Worm (Caenorhabditis elegans) whole organism, L1 larva: ENCODE results near the gene ZK512.2.
A peak's percentile ranks its signal among the peaks of the same experiment; 100 is the strongest.

ENCODE experiments used
- C04F5.9 ChIP-seq: sonication (generic microtip); optimal IDR thresholded peaks from 2 replicates; lab custom pipeline; 2016; ENCODE audit warnings: missing genetic modification characterization, missing compliant biosample characterization
- C16A3.4 ChIP-seq: fragments of 150-350 bp; optimal IDR thresholded peaks from 2 replicates; lab custom pipeline; 2014; ENCODE audit warnings: missing biosample characterization, missing genetic modification characterization
- C34B4.2 ChIP-seq: sonication (generic microtip); optimal IDR thresholded peaks from 2 replicates; lab custom pipeline; 2017; ENCODE audit warnings: mild to moderate bottlenecking, missing genetic modification characterization, missing compliant biosample characterization
- Y116A8C.19 ChIP-seq: sonication (generic microtip); optimal IDR thresholded peaks from 2 replicates; lab custom pipeline; 2016; ENCODE audit warnings: missing compliant biosample characterization, missing genetic modification characterization, borderline replicate concordance
- alr-1 ChIP-seq: fragments of 200-800 bp; sonication (Bioruptor generic); optimal IDR thresholded peaks from 2 replicates; lab custom pipeline; 2018; ENCODE audit warnings: borderline replicate concordance, mild to moderate bottlenecking, missing genetic modification characterization, missing compliant biosample characterization
- aly-2 ChIP-seq: fragments of 150-350 bp; optimal IDR thresholded peaks from 2 replicates; lab custom pipeline; 2014; ENCODE audit warnings: missing biosample characterization, missing genetic modification characterization
- ceh-8 ChIP-seq: fragments of 200-800 bp; sonication (Bioruptor generic); optimal IDR thresholded peaks from 2 replicates; lab custom pipeline; 2018; ENCODE audit warnings: mild to moderate bottlenecking, missing genetic modification characterization, moderate library complexity, missing compliant biosample characterization
- ceh-82 ChIP-seq, 3 experiments: fragments of 150-350 bp in 1 of 3; sonication (generic microtip) in 2 of 3; optimal IDR thresholded peaks; 2 replicates each; lab custom pipeline; 2014 to 2017; ENCODE audit warnings: missing biosample characterization in 3 of 3, missing genetic modification characterization in 3 of 3
- ceh-88 ChIP-seq: fragments of 200-800 bp; sonication (Bioruptor generic); IDR thresholded peaks from 2 replicates; pipeline ENCODE4 v1.3.6; 2022; ENCODE audit warnings: missing genetic modification characterization, missing compliant biosample characterization
- dpl-1 ChIP-seq, 3 experiments: fragments of 150-350 bp in 2 of 3; sonication (generic microtip) in 1 of 3; optimal IDR thresholded peaks; 2 replicates each; lab custom pipeline; 2014 to 2017; ENCODE audit warnings: missing biosample characterization in 3 of 3, missing genetic modification characterization in 3 of 3, missing genetic modification reagents in 3 of 3
- dsc-1 ChIP-seq: sonication (generic microtip); optimal IDR thresholded peaks from 2 replicates; lab custom pipeline; 2016; ENCODE audit warnings: mild to moderate bottlenecking, missing genetic modification characterization, missing compliant biosample characterization
- egl-13 ChIP-seq: sonication (generic microtip); optimal IDR thresholded peaks from 2 replicates; lab custom pipeline; 2016; ENCODE audit warnings: missing genotype, missing genetic modification reagents, missing genetic modification characterization, missing compliant biosample characterization
- elt-2 ChIP-seq: sonication (generic microtip); optimal IDR thresholded peaks from 2 replicates; lab custom pipeline; 2016; ENCODE audit warnings: missing genetic modification characterization, mild to moderate bottlenecking, inconsistent platforms, missing compliant biosample characterization, missing genetic modification reagents
- elt-3 ChIP-seq, 6 experiments: fragments of 150-350 bp in 1 of 6; sonication (generic microtip); optimal IDR thresholded peaks; 2 replicates each; lab custom pipeline; 2017 to 2018; ENCODE audit warnings: missing biosample characterization in 6 of 6, missing genetic modification characterization in 6 of 6, inconsistent platforms in 1 of 6
- ets-5 ChIP-seq: fragments of 200-800 bp; sonication (Bioruptor generic); IDR thresholded peaks from 2 replicates; pipeline ENCODE4 v1.3.6; 2022; ENCODE audit warnings: missing genetic modification characterization, missing compliant biosample characterization
- hlh-4 ChIP-seq: sonication (generic microtip); optimal IDR thresholded peaks from 2 replicates; lab custom pipeline; 2016; ENCODE audit warnings: mild to moderate bottlenecking, missing genetic modification characterization, missing compliant biosample characterization
- irx-1 ChIP-seq: sonication (generic microtip); optimal IDR thresholded peaks from 2 replicates; lab custom pipeline; 2016; ENCODE audit warnings: missing genetic modification characterization, missing compliant biosample characterization
- isw-1 ChIP-seq: fragments of 200-800 bp; sonication (Bioruptor generic); IDR thresholded peaks from 2 replicates; pipeline ENCODE4 v1.3.6; 2022; ENCODE audit warnings: missing genetic modification characterization, missing compliant biosample characterization
- jun-1 ChIP-seq: fragments of 150-350 bp; optimal IDR thresholded peaks from 2 replicates; lab custom pipeline; 2014; ENCODE audit warnings: missing biosample characterization, missing genetic modification reagents, missing genetic modification characterization
- lin-14 ChIP-seq: fragments of 200-800 bp; sonication (Bioruptor generic); optimal IDR thresholded peaks from 2 replicates; lab custom pipeline; 2018; ENCODE audit warnings: mild to moderate bottlenecking, missing genetic modification characterization, moderate library complexity, missing compliant biosample characterization
- lin-39 ChIP-seq: fragments of 150-350 bp; optimal IDR thresholded peaks from 2 replicates; lab custom pipeline; 2014; ENCODE audit warnings: missing biosample characterization, missing genetic modification reagents, missing genetic modification characterization
- lsy-2 ChIP-seq, 2 experiments: fragments of 150-350 bp; optimal IDR thresholded peaks; 2 replicates each; lab custom pipeline; 2014; ENCODE audit warnings: missing biosample characterization in 2 of 2, missing genetic modification characterization in 2 of 2
- mab-9 ChIP-seq: fragments of 200-800 bp; sonication (Bioruptor generic); IDR thresholded peaks from 2 replicates; pipeline ENCODE4 v1.3.6; 2022; ENCODE audit warnings: missing genetic modification reagents, missing genetic modification characterization, missing compliant biosample characterization
- nhr-12 ChIP-seq: sonication (generic microtip); optimal IDR thresholded peaks from 2 replicates; lab custom pipeline; 2017; ENCODE audit warnings: missing biosample characterization, missing genetic modification characterization
- nhr-19 ChIP-seq: fragments of 200-800 bp; sonication (Bioruptor generic); conservative IDR thresholded peaks from 2 replicates; pipeline ENCODE4 v1.3.6; 2022; ENCODE audit warnings: missing genetic modification characterization, missing compliant biosample characterization
- nhr-28 ChIP-seq: fragments of 150-350 bp; optimal IDR thresholded peaks from 2 replicates; lab custom pipeline; 2014; ENCODE audit warnings: missing biosample characterization, missing genetic modification characterization
- nhr-85 ChIP-seq: sonication (generic microtip); peaks from one replicate; lab custom pipeline; 2016; ENCODE audit warnings: missing genetic modification characterization, inconsistent platforms, missing compliant biosample characterization
- pqm-1 ChIP-seq: sonication (generic microtip); optimal IDR thresholded peaks from 3 replicates; lab custom pipeline; 2017; ENCODE audit warnings: missing biosample characterization, missing genetic modification characterization
- snpc-4 ChIP-seq: fragments of 150-350 bp; optimal IDR thresholded peaks from 2 replicates; lab custom pipeline; 2014; ENCODE audit warnings: missing biosample characterization, missing genetic modification characterization
- sox-4 ChIP-seq: sonication (generic microtip); optimal IDR thresholded peaks from 2 replicates; lab custom pipeline; 2016; ENCODE audit warnings: missing genetic modification characterization, missing compliant biosample characterization
- sup-37 ChIP-seq: fragments of 200-800 bp; sonication (Bioruptor generic); optimal IDR thresholded peaks from 2 replicates; lab custom pipeline; 2018; ENCODE audit warnings: mild to moderate bottlenecking, missing genetic modification characterization, missing compliant biosample characterization
- tlp-1 ChIP-seq: fragments of 150-350 bp; optimal IDR thresholded peaks from 2 replicates; lab custom pipeline; 2014; ENCODE audit warnings: missing biosample characterization, missing genetic modification characterization
- unc-130 ChIP-seq: fragments of 150-350 bp; optimal IDR thresholded peaks from 2 replicates; lab custom pipeline; 2017; ENCODE audit warnings: missing biosample characterization, missing genetic modification characterization, inconsistent platforms
- vab-15 ChIP-seq: sonication (generic microtip); optimal IDR thresholded peaks from 2 replicates; lab custom pipeline; 2017; ENCODE audit warnings: missing genotype, mild to moderate bottlenecking, missing genetic modification characterization, missing compliant biosample characterization
- ztf-4 ChIP-seq: fragments of 150-350 bp; optimal IDR thresholded peaks from 2 replicates; lab custom pipeline; 2014; ENCODE audit warnings: missing biosample characterization, missing genetic modification characterization

Gene ZK512.2

DNA sequence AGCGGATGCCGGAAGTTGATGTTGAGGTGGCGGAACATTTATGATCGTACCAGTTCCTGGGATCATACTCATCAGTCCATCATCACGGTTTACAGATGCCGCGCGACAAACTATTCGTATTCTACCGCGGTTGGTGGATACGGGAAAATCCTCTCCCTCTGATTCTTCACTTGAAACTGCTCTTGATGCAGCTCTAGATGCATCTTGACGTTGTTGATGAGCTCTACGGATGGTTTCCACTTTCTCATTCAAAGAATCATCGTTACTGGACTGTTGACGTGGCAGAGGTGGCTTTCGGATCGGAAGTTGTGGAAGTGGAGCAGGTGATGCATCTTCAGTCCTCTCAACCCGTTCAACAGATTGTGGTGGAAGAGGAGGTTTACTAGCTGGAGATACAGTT is 4.5 kb upstream of the ZK512.2 start:
- TF ChIP-seq nhr-85 (tag; lab: Kevin White, UChicago): no peak
- TF ChIP-seq sox-4 (tag; lab: Kevin White, UChicago): no peak

DNA sequence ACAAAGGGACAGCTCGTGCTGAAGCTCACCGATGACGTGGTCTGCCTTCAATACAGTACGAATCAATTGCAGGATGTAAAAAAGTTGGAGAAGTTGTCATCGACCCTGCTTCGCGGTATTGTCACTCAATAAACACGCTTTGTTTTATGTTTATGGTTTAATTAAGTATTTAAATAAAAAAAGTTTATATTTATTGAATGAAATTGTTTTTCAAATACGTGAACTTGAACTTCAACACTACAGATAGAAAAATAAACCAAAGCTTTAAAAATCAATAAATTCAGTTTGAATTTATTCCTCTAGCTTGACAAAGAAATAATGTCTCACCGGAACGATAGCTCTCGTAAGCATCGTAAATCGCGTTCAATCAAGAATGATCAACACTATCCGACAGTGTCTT is 1.2 kb upstream of the ZK512.2 start, which contains the start of gene ZK512.8:
TSS of gene ZK512.8 (plus strand) at position 301 of the 400 bp plus-strand sequence.
- TF ChIP-seq egl-13 (no peak), snpc-4 (tag; lab: Kevin White, UChicago) (no peak), jun-1 (tag; lab: Kevin White, UChicago) (no peak), aly-2 (tag; lab: Kevin White, UChicago) (no peak), lin-14 (GFP tag; lab: Kevin White, UChicago) (no peak), tlp-1 (tag; lab: Kevin White, UChicago) (no peak), elt-2 (no peak), mab-9 (GFP tag; lab: Robert Waterston, UW) (no peak), elt-3 (tag; optimal IDR thresholded peaks at IDR 0.05; lab: Kevin White, UChicago) (no peak), pqm-1 (tag; lab: Kevin White, UChicago) (no peak), alr-1 (tag; lab: Kevin White, UChicago) (no peak), hlh-4 (tag; lab: Kevin White, UChicago) (no peak), unc-130 (tag; lab: Kevin White, UChicago) (no peak), sup-37 (GFP tag; lab: Kevin White, UChicago) (no peak), dsc-1 (tag; lab: Kevin White, UChicago) (no peak), ets-5 (GFP tag; lab: Robert Waterston, UW) (no peak)

DNA sequence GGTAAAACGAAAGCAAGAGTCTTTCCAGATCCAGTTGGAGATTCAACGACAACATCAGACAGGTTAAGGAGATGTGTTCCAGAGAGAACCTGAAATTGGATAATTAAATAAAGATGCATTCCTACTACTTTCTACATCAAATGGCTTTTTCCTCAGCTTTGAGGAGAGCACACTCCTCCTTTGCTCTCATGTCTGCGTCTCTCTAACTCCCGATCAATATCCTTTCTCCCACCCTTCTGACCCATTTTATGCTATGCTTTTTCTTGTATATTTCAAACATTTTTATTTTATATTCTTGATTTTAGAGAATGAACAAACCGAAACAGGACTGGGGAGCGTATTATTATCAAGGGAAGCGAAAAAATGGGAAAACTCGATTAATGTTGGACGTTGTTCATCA is 683 bp downstream of the ZK512.2 start, which contains the start of gene ZK512.11:
TSS of gene ZK512.11 (plus strand) at position 301 of the 400 bp plus-strand sequence.
- no peak for TF ChIP-seq mab-9 (GFP tag; lab: Robert Waterston, UW)
- TF ChIP-seq ceh-8 (GFP tag; lab: Kevin White, UChicago): peak; percentile 9

DNA sequence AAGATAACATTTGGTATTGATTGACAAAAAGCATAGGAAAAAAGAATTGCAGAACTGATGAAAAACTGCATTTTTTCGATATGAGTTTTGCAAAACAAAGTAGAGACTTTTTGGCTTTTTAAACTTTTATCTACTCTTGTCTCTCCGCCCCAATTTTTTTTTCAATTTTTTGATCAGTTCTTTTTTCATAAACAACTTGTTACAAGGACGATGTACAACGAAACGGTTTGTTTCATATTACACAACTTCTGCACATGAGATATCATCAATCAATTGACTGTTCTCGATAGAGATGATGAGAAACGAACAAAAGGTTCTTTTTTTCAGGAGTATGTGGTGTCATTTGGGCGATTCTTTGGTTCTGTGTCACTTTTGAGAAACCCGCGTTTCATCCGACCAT is 6.0 kb downstream of the ZK512.2 start, which contains the start of gene ZK512.7:
TSS of gene ZK512.7 (minus strand) at position 101 of the 400 bp plus-strand sequence.
- TF ChIP-seq nhr-12 (tag; lab: Kevin White, UChicago) (no peak), ceh-88 (no peak), Y116A8C.19 (tag; lab: Kevin White, UChicago) (no peak), dpl-1 (GFP tag; optimal IDR thresholded peaks at IDR 0.05; lab: Kevin White, UChicago) (no peak), nhr-85 (tag; lab: Kevin White, UChicago) (no peak), isw-1 (GFP tag; lab: Robert Waterston, UW) (no peak), nhr-19 (GFP tag; lab: Robert Waterston, UW) (no peak), lsy-2 (tag; optimal IDR thresholded peaks at IDR 0.05; lab: Kevin White, UChicago) (no peak), C04F5.9 (no peak), lin-39 (tag; lab: Kevin White, UChicago) (no peak), ceh-82 (tag; optimal IDR thresholded peaks at IDR 0.05; lab: Kevin White, UChicago) (no peak), nhr-28 (no peak), C34B4.2 (tag; lab: Kevin White, UChicago) (no peak), vab-15 (tag; lab: Kevin White, UChicago) (no peak), jun-1 (tag; lab: Kevin White, UChicago) (no peak)

DNA sequence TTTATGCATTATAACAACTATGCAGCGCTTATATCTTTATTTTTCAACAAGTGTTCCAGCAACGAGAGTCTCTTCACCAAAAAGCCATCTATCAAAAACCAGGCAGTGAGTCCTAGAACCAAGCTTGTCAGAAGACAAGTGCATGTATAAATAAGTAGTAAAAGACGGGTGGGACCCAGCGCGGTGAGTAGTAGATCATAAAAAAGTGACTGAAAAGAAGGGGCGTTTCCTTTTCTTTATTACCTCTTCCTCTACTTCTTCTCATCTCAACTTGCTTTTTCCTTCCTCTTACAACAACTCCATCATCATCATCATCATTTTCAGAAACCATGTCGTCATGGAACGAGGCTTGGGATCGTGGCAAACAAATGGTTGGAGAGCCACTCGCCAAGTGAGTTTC is 8.0 kb downstream of the ZK512.2 start, which contains the start of gene eat-4:
TSS of gene eat-4 (plus strand) at position 301 of the 400 bp plus-strand sequence.
- TF ChIP-seq C16A3.4 (tag; lab: Kevin White, UChicago): no peak
- no peak for TF ChIP-seq irx-1 (tag; lab: Kevin White, UChicago)
- peak; percentile 28 for TF ChIP-seq lin-14 (GFP tag; lab: Kevin White, UChicago)
- TF ChIP-seq ztf-4: no peak
